Worm (Caenorhabditis elegans) whole organism, young adult: ENCODE results near the gene B0454.6.
A peak's percentile ranks its signal among the peaks of the same experiment; 100 is the strongest.

Experiments used
- B0035.1 ChIP-seq: sonication (generic microtip); optimal IDR thresholded peaks from 2 replicates; lab custom pipeline; 2016; ENCODE audit warnings: missing genetic modification characterization, mild to moderate bottlenecking, missing compliant biosample characterization, missing genotype, missing genetic modification reagents
- F23B12.7 ChIP-seq: sonication (generic microtip); optimal IDR thresholded peaks from 2 replicates; lab custom pipeline; 2017; ENCODE audit warnings: missing genetic modification characterization, mild to moderate bottlenecking, missing compliant biosample characterization, antibody characterized with exemption, moderate library complexity; ENCODE audit not compliant: insufficient read depth
- F37B4.10 ChIP-seq: fragments of 200-800 bp; sonication (Bioruptor generic); IDR thresholded peaks from 2 replicates; pipeline ENCODE4 v1.3.6; 2022; ENCODE audit warnings: missing genetic modification characterization, missing compliant biosample characterization
- F39B2.1 ChIP-seq: fragments of 200-800 bp; sonication (Bioruptor generic); IDR thresholded peaks from 2 replicates; pipeline ENCODE4 v1.3.6; 2022; ENCODE audit warnings: missing genetic modification reagents, missing genetic modification characterization, missing compliant biosample characterization
- F49E8.2 ChIP-seq: sonication (generic microtip); optimal IDR thresholded peaks from 3 replicates; lab custom pipeline; 2017; ENCODE audit warnings: missing genetic modification characterization, mild to moderate bottlenecking, missing compliant biosample characterization, antibody characterized with exemption, moderate library complexity; ENCODE audit not compliant: insufficient read depth
- T07F8.4 ChIP-seq: sonication (generic microtip); optimal IDR thresholded peaks from 2 replicates; lab custom pipeline; 2016; ENCODE audit warnings: mild to moderate bottlenecking, missing genetic modification characterization, moderate library complexity, missing compliant biosample characterization
- Y53F4B.3 ChIP-seq: fragments of 200-800 bp; sonication (Bioruptor generic); IDR thresholded peaks from 2 replicates; pipeline ENCODE4 v1.3.6; 2022; ENCODE audit warnings: missing genetic modification reagents, missing genetic modification characterization, missing compliant biosample characterization
- Y53G8AR.9 ChIP-seq: fragments of 200-800 bp; sonication (Bioruptor generic); conservative IDR thresholded peaks from 2 replicates; pipeline ENCODE4 v1.3.6; 2022; ENCODE audit warnings: missing genetic modification reagents, missing genetic modification characterization, missing compliant biosample characterization
- Y79H2A.3 ChIP-seq: fragments of 200-800 bp; sonication (Bioruptor generic); conservative IDR thresholded peaks from 2 replicates; pipeline ENCODE4 v1.3.6; 2022; ENCODE audit warnings: missing genetic modification reagents, missing genetic modification characterization, missing compliant biosample characterization
- Y95B8A.8 ChIP-seq: fragments of 200-800 bp; sonication (Bioruptor generic); IDR thresholded peaks from 2 replicates; pipeline ENCODE4 v1.3.6; 2022; ENCODE audit warnings: missing genetic modification reagents, missing genetic modification characterization, missing compliant biosample characterization
- aptf-2 ChIP-seq: fragments of 200-800 bp; sonication (Bioruptor generic); conservative IDR thresholded peaks from 2 replicates; pipeline ENCODE4 v1.3.6; 2022; ENCODE audit warnings: missing genetic modification reagents, missing genetic modification characterization, missing compliant biosample characterization
- aptf-3 ChIP-seq: fragments of 200-800 bp; sonication (Bioruptor generic); IDR thresholded peaks from 2 replicates; pipeline ENCODE4 v1.3.6; 2022; ENCODE audit warnings: missing genetic modification characterization, missing compliant biosample characterization
- atf-7 ChIP-seq: sonication (generic microtip); optimal IDR thresholded peaks from 2 replicates; lab custom pipeline; 2017; ENCODE audit warnings: mild to moderate bottlenecking, missing genetic modification characterization, missing compliant biosample characterization
- attf-5 ChIP-seq: fragments of 200-800 bp; sonication (Bioruptor generic); optimal IDR thresholded peaks from 2 replicates; lab custom pipeline; 2018; ENCODE audit warnings: mild to moderate bottlenecking, missing genetic modification characterization, missing compliant biosample characterization
- bed-2 ChIP-seq: fragments of 200-800 bp; sonication (Bioruptor generic); IDR thresholded peaks from 2 replicates; pipeline ENCODE4 v1.3.6; 2022; ENCODE audit warnings: missing genetic modification reagents, missing genetic modification characterization, missing compliant biosample characterization
- ccch-3 ChIP-seq: fragments of 200-800 bp; sonication (Bioruptor generic); optimal IDR thresholded peaks from 2 replicates; lab custom pipeline; 2018; ENCODE audit warnings: mild to moderate bottlenecking, missing genetic modification characterization, missing compliant biosample characterization
- ceh-27 ChIP-seq: fragments of 200-800 bp; sonication (Bioruptor generic); optimal IDR thresholded peaks from 2 replicates; lab custom pipeline; 2018; ENCODE audit warnings: mild to moderate bottlenecking, missing genetic modification characterization, moderate library complexity, missing compliant biosample characterization
- die-1 ChIP-seq: sonication (generic microtip); optimal IDR thresholded peaks from 2 replicates; lab custom pipeline; 2016; ENCODE audit warnings: missing genotype, mild to moderate bottlenecking, missing genetic modification characterization, missing compliant biosample characterization
- efl-1 ChIP-seq: fragments of 150-350 bp; optimal IDR thresholded peaks from 2 replicates; lab custom pipeline; 2014; ENCODE audit warnings: missing biosample characterization, missing genetic modification reagents, missing genetic modification characterization
- fkh-3 ChIP-seq: sonication (generic microtip); optimal IDR thresholded peaks from 2 replicates; lab custom pipeline; 2016; ENCODE audit warnings: mild to moderate bottlenecking, missing genetic modification characterization, missing compliant biosample characterization
- gei-17 ChIP-seq: fragments of 200-800 bp; sonication (Bioruptor generic); optimal IDR thresholded peaks from 2 replicates; lab custom pipeline; 2018; ENCODE audit warnings: mild to moderate bottlenecking, missing genetic modification characterization, missing compliant biosample characterization
- him-1 ChIP-seq: sonication (generic microtip); optimal IDR thresholded peaks from 2 replicates; lab custom pipeline; 2016; ENCODE audit warnings: missing genotype, missing genetic modification reagents, missing genetic modification characterization, missing compliant biosample characterization
- hlh-26 ChIP-seq: fragments of 200-800 bp; sonication (Bioruptor generic); conservative IDR thresholded peaks from 2 replicates; pipeline ENCODE4 v1.3.6; 2022; ENCODE audit warnings: missing genetic modification reagents, missing genetic modification characterization, missing compliant biosample characterization
- hmg-1.2 ChIP-seq: fragments of 200-800 bp; sonication (Bioruptor generic); IDR thresholded peaks from 2 replicates; pipeline ENCODE4 v1.3.6; 2022; ENCODE audit warnings: missing genetic modification reagents, missing genetic modification characterization, missing compliant biosample characterization
- hrde-1 ChIP-seq: sonication (generic microtip); optimal IDR thresholded peaks from 2 replicates; lab custom pipeline; 2016; ENCODE audit warnings: missing genetic modification characterization, mild to moderate bottlenecking, missing compliant biosample characterization, moderate library complexity, missing genotype, missing genetic modification reagents, borderline replicate concordance
- lsy-27 ChIP-seq: sonication (generic microtip); optimal IDR thresholded peaks from 2 replicates; lab custom pipeline; 2017; ENCODE audit warnings: missing genetic modification characterization, mild to moderate bottlenecking, missing compliant biosample characterization, antibody characterized with exemption, missing genotype, borderline replicate concordance; ENCODE audit not compliant: insufficient read depth
- madf-10 ChIP-seq: sonication (generic microtip); optimal IDR thresholded peaks from 2 replicates; lab custom pipeline; 2016; ENCODE audit warnings: mild to moderate bottlenecking, missing genetic modification characterization, missing compliant biosample characterization
- madf-6 ChIP-seq: fragments of 200-800 bp; sonication (Bioruptor generic); IDR thresholded peaks from 2 replicates; pipeline ENCODE4 v1.3.6; 2022; ENCODE audit warnings: missing genetic modification reagents, missing genetic modification characterization, missing compliant biosample characterization
- madf-8 ChIP-seq: fragments of 200-800 bp; sonication (Bioruptor generic); conservative IDR thresholded peaks from 2 replicates; pipeline ENCODE4 v1.3.6; 2022; ENCODE audit warnings: missing genetic modification reagents, missing genetic modification characterization, missing compliant biosample characterization
- mcd-1 ChIP-seq: fragments of 200-800 bp; sonication (Bioruptor generic); IDR thresholded peaks from 2 replicates; pipeline ENCODE4 v1.3.6; 2022; ENCODE audit warnings: missing genetic modification reagents, missing genetic modification characterization, missing compliant biosample characterization
- nhr-120 ChIP-seq: fragments of 200-800 bp; sonication (Bioruptor generic); IDR thresholded peaks from 2 replicates; pipeline ENCODE4 v1.3.6; 2022; ENCODE audit warnings: missing genetic modification characterization, missing compliant biosample characterization
- nhr-90 ChIP-seq: sonication (generic microtip); optimal IDR thresholded peaks from 2 replicates; lab custom pipeline; 2016; ENCODE audit warnings: missing genotype, mild to moderate bottlenecking, missing genetic modification characterization, missing compliant biosample characterization
- rec-8 ChIP-seq, 2 experiments: sonication (generic microtip); optimal IDR thresholded peaks; 2 replicates each; lab custom pipeline; 2016; ENCODE audit warnings: mild to moderate bottlenecking in 2 of 2, missing genetic modification characterization in 2 of 2, missing genetic modification reagents in 2 of 2, missing genotype in 2 of 2, missing biosample characterization in 1 of 2, missing compliant biosample characterization in 1 of 2, moderate library complexity in 1 of 2
- sdz-38 ChIP-seq: sonication (generic microtip); optimal IDR thresholded peaks from 2 replicates; lab custom pipeline; 2016; ENCODE audit warnings: missing genotype, missing genetic modification characterization, missing compliant biosample characterization
- snpc-3.4 ChIP-seq: sonication (generic microtip); optimal IDR thresholded peaks from 2 replicates; lab custom pipeline; 2017; ENCODE audit warnings: missing genetic modification characterization, mild to moderate bottlenecking, missing compliant biosample characterization, antibody characterized with exemption, moderate library complexity, missing genotype, missing genetic modification reagents
- tbp1 ChIP-seq: fragments of 200-800 bp; sonication (Bioruptor generic); optimal IDR thresholded peaks from 2 replicates; lab custom pipeline; 2018; ENCODE audit warnings: mild to moderate bottlenecking, missing genetic modification characterization, missing compliant biosample characterization
- tlf-1 ChIP-seq: fragments of 200-800 bp; sonication (Bioruptor generic); optimal IDR thresholded peaks from 2 replicates; lab custom pipeline; 2018; ENCODE audit warnings: mild to moderate bottlenecking, missing genetic modification characterization, missing compliant biosample characterization
- unc-130 ChIP-seq: sonication (generic microtip); optimal IDR thresholded peaks from 2 replicates; lab custom pipeline; 2016; ENCODE audit warnings: missing genetic modification reagents, missing genetic modification characterization, missing compliant biosample characterization
- zfh-2 ChIP-seq: fragments of 200-800 bp; sonication (Bioruptor generic); conservative IDR thresholded peaks from 2 replicates; pipeline ENCODE4 v1.3.6; 2022; ENCODE audit warnings: missing genetic modification reagents, missing genetic modification characterization, missing compliant biosample characterization

The B0454.6 gene

ce11 chrII:2996721-2997120 lies 35.9 kb upstream of the B0454.6 start, which contains the start of gene lido-8:
lido-8 (plus strand) TSS chrII:2997021.
- TF ChIP-seq hlh-26 (GFP tag; lab: Robert Waterston, UW) (no peak), Y79H2A.3 (no peak), madf-6 (GFP tag; lab: Robert Waterston, UW) (no peak)

ce11 chrII:2997828-2998441 lies 34.6 kb upstream of the B0454.6 start:
- TF ChIP-seq atf-7 (tag; lab: Kevin White, UChicago) (peak; percentile 94), madf-10 (no peak)

- no peak for TF ChIP-seq die-1 (tag; lab: Kevin White, UChicago)
- no peak for TF ChIP-seq tlf-1 (GFP tag; lab: Kevin White, UChicago)
- 0 out of 2 replicates have a peak, but pooled peaks have one; percentile 34 for TF ChIP-seq Y53G8AR.9 (GFP tag; lab: Robert Waterston, UW)
- TF ChIP-seq F23B12.7 (tag; lab: Kevin White, UChicago) = no peak
- TF ChIP-seq hlh-26 (GFP tag; lab: Robert Waterston, UW) = no peak
- no peak for TF ChIP-seq Y53F4B.3 (GFP tag; lab: Robert Waterston, UW)
- TF ChIP-seq hmg-1.2 (GFP tag; lab: Robert Waterston, UW) = peak; percentile 62
- TF ChIP-seq aptf-2 (GFP tag; lab: Robert Waterston, UW) = peak; percentile 95
- peak; percentile 34 for TF ChIP-seq efl-1 (GFP tag; lab: Kevin White, UChicago)
- TF ChIP-seq zfh-2 (GFP tag; lab: Robert Waterston, UW) = peak; percentile 71
- 0 out of 2 replicates have a peak, but pooled peaks have one; percentile 21 for TF ChIP-seq aptf-3 (GFP tag; lab: Robert Waterston, UW)
Measured at ce11 chrII:3000535-3001264, 31.9 kb upstream of the B0454.6 start, which contains the start of gene lido-9. lido-9 (plus strand) TSS chrII:3000768.

- no peak for TF ChIP-seq Y95B8A.8
- TF ChIP-seq hrde-1 (tag; lab: Kevin White, UChicago) = no peak
- TF ChIP-seq bed-2 (GFP tag; lab: Robert Waterston, UW) = no peak
- TF ChIP-seq snpc-3.4 (tag; lab: Kevin White, UChicago) = no peak
- no peak for TF ChIP-seq atf-7 (tag; lab: Kevin White, UChicago)
- TF ChIP-seq him-1 (tag; lab: Kevin White, UChicago) = no peak
- no peak for TF ChIP-seq T07F8.4 (tag; lab: Kevin White, UChicago)
- TF ChIP-seq F39B2.1 (GFP tag; lab: Robert Waterston, UW) = no peak
- no peak for TF ChIP-seq fkh-3 (tag; lab: Kevin White, UChicago)
- TF ChIP-seq F49E8.2 (tag; lab: Kevin White, UChicago) = no peak
- TF ChIP-seq lsy-27 = no peak
- TF ChIP-seq unc-130 (GFP tag; lab: Kevin White, UChicago) = no peak
- no peak for TF ChIP-seq Y53G8AR.9 (GFP tag; lab: Robert Waterston, UW)
- TF ChIP-seq mcd-1 = no peak
- TF ChIP-seq nhr-90 = no peak
- TF ChIP-seq, all 124 proteins: peak for 0
Measured at ce11 chrII:3002211-3002610, 30.4 kb upstream of the B0454.6 start, which contains the start of gene lido-10. lido-10 (plus strand) TSS chrII:3002511.

ce11 chrII:3003667-3004066 lies 28.9 kb upstream of the B0454.6 start, which contains the start of gene lido-11:
lido-11 (plus strand) TSS chrII:3003967.
- TF ChIP-seq nhr-120 (GFP tag; lab: Robert Waterston, UW) (no peak), gei-17 (GFP tag; lab: Kevin White, UChicago) (no peak), F37B4.10 (GFP tag; lab: Robert Waterston, UW) (no peak), hmg-1.2 (GFP tag; lab: Robert Waterston, UW) (no peak), madf-10 (no peak), madf-8 (no peak), B0035.1 (tag; lab: Kevin White, UChicago) (no peak), attf-5 (GFP tag; lab: Kevin White, UChicago) (no peak), rec-8 (tag; optimal IDR thresholded peaks at IDR 0.05; lab: Kevin White, UChicago) (no peak), sdz-38 (tag; lab: Kevin White, UChicago) (no peak), tbp1 (GFP tag; lab: Kevin White, UChicago) (no peak), ceh-27 (no peak), ccch-3 (GFP tag; lab: Kevin White, UChicago) (no peak)
